Fruit fly (Drosophila melanogaster) whole organism, embryonic: ENCODE data around the gene CG13380.

Experiments
- Atf-2 ChIP-seq: fragments of 200-800 bp; sonication (Bioruptor generic); optimal IDR thresholded peaks from 2 replicates; lab custom pipeline; 2016; ENCODE audit warnings: missing biosample characterization, missing genetic modification characterization
- BtbVII ChIP-seq: fragments of 200-800 bp; sonication (Bioruptor generic); optimal IDR thresholded peaks from 3 replicates; lab custom pipeline; 2017; ENCODE audit warnings: missing biosample characterization, mild to moderate bottlenecking, missing genetic modification characterization
- CG11456 ChIP-seq: fragments of 200-800 bp; sonication (Bioruptor generic); IDR thresholded peaks from 3 replicates; pipeline ENCODE4 v1.3.6; 2022; ENCODE audit warnings: missing biosample characterization, missing genetic modification characterization
- CG12942 ChIP-seq: fragments of 200-800 bp; sonication (Bioruptor generic); optimal IDR thresholded peaks from 3 replicates; lab custom pipeline; 2016; ENCODE audit warnings: missing biosample characterization, missing genetic modification characterization
- CG13123 ChIP-seq: fragments of 200-800 bp; sonication (Bioruptor generic); optimal IDR thresholded peaks from 2 replicates; lab custom pipeline; 2016; ENCODE audit warnings: missing biosample characterization, missing genetic modification characterization
- CG13424 ChIP-seq: fragments of 200-800 bp; sonication (Bioruptor generic); optimal IDR thresholded peaks from 2 replicates; lab custom pipeline; 2019; ENCODE audit warnings: missing biosample characterization, mild to moderate bottlenecking, missing genetic modification characterization, moderate library complexity
- CG15011 ChIP-seq: fragments of 200-800 bp; sonication (Bioruptor generic); optimal IDR thresholded peaks from 3 replicates; lab custom pipeline; 2018; ENCODE audit warnings: missing biosample characterization, mild to moderate bottlenecking, missing genetic modification characterization
- CG15601 ChIP-seq: fragments of 200-800 bp; sonication (Bioruptor generic); optimal IDR thresholded peaks from 3 replicates; lab custom pipeline; 2019; ENCODE audit warnings: missing biosample characterization, mild to moderate bottlenecking, missing genetic modification characterization, moderate library complexity
- CG2889 ChIP-seq: fragments of 200-800 bp; sonication (Bioruptor generic); IDR thresholded peaks from 3 replicates; pipeline ENCODE4 v1.3.6; 2022; ENCODE audit warnings: missing biosample characterization, missing genetic modification characterization
- CG32767 ChIP-seq: fragments of 200-800 bp; sonication (Bioruptor generic); IDR thresholded peaks from 2 replicates; pipeline ENCODE4 v1.3.6; 2022; ENCODE audit warnings: missing biosample characterization, missing genetic modification characterization
- CG3995 ChIP-seq: fragments of 200-800 bp; sonication (Bioruptor generic); optimal IDR thresholded peaks from 3 replicates; lab custom pipeline; 2016; ENCODE audit warnings: missing biosample characterization, missing genetic modification characterization
- CG42726 ChIP-seq: fragments of 200-800 bp; sonication (Bioruptor generic); IDR thresholded peaks from 2 replicates; pipeline ENCODE4 v1.3.6; 2022; ENCODE audit warnings: missing biosample characterization, missing genetic modification characterization; ENCODE audit not compliant: partially characterized antibody
- CG4282 ChIP-seq: fragments of 200-800 bp; sonication (Bioruptor generic); optimal IDR thresholded peaks from 2 replicates; lab custom pipeline; 2016; ENCODE audit warnings: missing biosample characterization, missing genetic modification characterization
- CG4820 ChIP-seq: fragments of 200-800 bp; sonication (Bioruptor generic); optimal IDR thresholded peaks from 3 replicates; lab custom pipeline; 2016; ENCODE audit warnings: missing biosample characterization, missing genetic modification characterization
- CG6813 ChIP-seq: fragments of 200-800 bp; sonication (Bioruptor generic); optimal IDR thresholded peaks from 2 replicates; lab custom pipeline; 2017; ENCODE audit warnings: missing biosample characterization, missing genetic modification characterization, mild to moderate bottlenecking, moderate library complexity, missing genetic modification reagents
- CG8478 ChIP-seq: fragments of >200 bp; optimal IDR thresholded peaks from 2 replicates; lab custom pipeline; 2018
- CG8765 ChIP-seq: fragments of 200-800 bp; sonication (Bioruptor generic); IDR thresholded peaks from 2 replicates; pipeline ENCODE4 v1.3.6; 2022; ENCODE audit warnings: missing biosample characterization, missing genetic modification characterization
- Camta ChIP-seq: fragments of 200-800 bp; sonication (Bioruptor generic); optimal IDR thresholded peaks from 2 replicates; lab custom pipeline; 2016; ENCODE audit warnings: missing biosample characterization, missing genetic modification characterization
- Drgx ChIP-seq: fragments of 200-800 bp; sonication (Bioruptor generic); IDR thresholded peaks from 2 replicates; pipeline ENCODE4 v1.3.6; 2022; ENCODE audit warnings: missing biosample characterization, missing genetic modification characterization
- Ets65A ChIP-seq: fragments of 200-800 bp; sonication (Bioruptor generic); peaks from one replicate; lab custom pipeline; 2016; ENCODE audit warnings: missing biosample characterization, missing genetic modification characterization
- HLH3B ChIP-seq: fragments of 200-800 bp; sonication (Bioruptor generic); IDR thresholded peaks from 2 replicates; pipeline ENCODE4 v1.3.6; 2022; ENCODE audit warnings: missing biosample characterization, missing genetic modification characterization
- Hr51 ChIP-seq, 2 experiments: fragments of 200-800 bp; sonication (Bioruptor generic); optimal IDR thresholded peaks; 2 replicates in 1 of 2; 3 replicates in 1 of 2; lab custom pipeline; 2016 to 2018; ENCODE audit warnings: missing biosample characterization in 2 of 2, missing genetic modification characterization in 2 of 2, mild to moderate bottlenecking in 1 of 2, moderate library complexity in 1 of 2
- Hr78 ChIP-seq, 2 experiments: fragments of 200-800 bp in 1 of 2; fragments of >200 bp in 1 of 2; sonication (Bioruptor generic) in 1 of 2; optimal IDR thresholded peaks; 2 replicates each; lab custom pipeline; 2017 to 2019; ENCODE audit warnings: missing biosample characterization in 2 of 2, missing genetic modification characterization in 2 of 2, mild to moderate bottlenecking in 1 of 2, moderate library complexity in 1 of 2
- Med ChIP-seq: fragments of 200-800 bp; sonication (Bioruptor generic); peaks from one replicate; lab custom pipeline; 2016; ENCODE audit warnings: missing biosample characterization, missing genetic modification characterization, mild to moderate bottlenecking, inconsistent platforms, moderate library complexity
- NfI ChIP-seq: fragments of 200-800 bp; sonication (Bioruptor generic); optimal IDR thresholded peaks from 3 replicates; lab custom pipeline; 2018; ENCODE audit warnings: missing biosample characterization, mild to moderate bottlenecking, missing genetic modification characterization, moderate library complexity
- Ptx1 ChIP-seq: fragments of 200-800 bp; sonication (Bioruptor generic); IDR thresholded peaks from 2 replicates; pipeline ENCODE4 v1.3.6; 2022; ENCODE audit warnings: missing biosample characterization, missing genetic modification characterization
- Ravus ChIP-seq: fragments of 200-800 bp; sonication (Bioruptor generic); IDR thresholded peaks from 2 replicates; pipeline ENCODE4 v1.3.6; 2022; ENCODE audit warnings: missing biosample characterization, missing genetic modification characterization
- Tbp ChIP-seq: fragments of >200 bp; optimal IDR thresholded peaks from 2 replicates; lab custom pipeline; 2018; ENCODE audit warnings: missing biosample characterization, missing genetic modification characterization
- Vsx1 ChIP-seq: fragments of 200-800 bp; sonication (Bioruptor generic); optimal IDR thresholded peaks from 2 replicates; lab custom pipeline; 2017; ENCODE audit warnings: missing biosample characterization, mild to moderate bottlenecking, missing genetic modification characterization, missing genetic modification reagents
- ase ChIP-seq: fragments of 200-800 bp; sonication (Bioruptor generic); IDR thresholded peaks from 3 replicates; pipeline ENCODE4 v1.3.6; 2022; ENCODE audit warnings: missing biosample characterization, missing genetic modification characterization
- bcd ChIP-seq: fragments of 200-800 bp; sonication (Bioruptor generic); optimal IDR thresholded peaks from 2 replicates; lab custom pipeline; 2017; ENCODE audit warnings: missing biosample characterization, mild to moderate bottlenecking, missing genetic modification characterization
- crc ChIP-seq: fragments of 200-800 bp; sonication (Bioruptor generic); optimal IDR thresholded peaks from 2 replicates; lab custom pipeline; 2016; ENCODE audit warnings: missing biosample characterization, missing genetic modification characterization
- cwo ChIP-seq: fragments of 200-800 bp; sonication (Bioruptor generic); optimal IDR thresholded peaks from 3 replicates; lab custom pipeline; 2017; ENCODE audit warnings: missing biosample characterization, missing genetic modification characterization, mild to moderate bottlenecking, moderate library complexity, missing genetic modification reagents
- eve ChIP-seq, 2 experiments: fragments of >200 bp; optimal IDR thresholded peaks; 2 replicates each; lab custom pipeline; 2017; ENCODE audit warnings: missing biosample characterization in 2 of 2, missing genetic modification characterization in 2 of 2
- eyg ChIP-seq: fragments of 200-800 bp; sonication (Bioruptor generic); optimal IDR thresholded peaks from 3 replicates; lab custom pipeline; 2016; ENCODE audit warnings: missing biosample characterization, missing genetic modification characterization
- fd64A ChIP-seq: fragments of 200-800 bp; sonication (Bioruptor generic); optimal IDR thresholded peaks from 3 replicates; lab custom pipeline; 2018; ENCODE audit warnings: missing biosample characterization, mild to moderate bottlenecking, missing genetic modification characterization
- inv ChIP-seq: fragments of 200-800 bp; sonication (Bioruptor generic); IDR thresholded peaks from 2 replicates; pipeline ENCODE4 v1.3.6; 2022; ENCODE audit warnings: missing biosample characterization, missing genetic modification characterization; ENCODE audit not compliant: partially characterized antibody
- lov ChIP-seq, 2 experiments: fragments of 200-800 bp in 1 of 2; fragments of >200 bp in 1 of 2; sonication (Bioruptor generic) in 1 of 2; IDR thresholded peaks in 1 of 2; optimal IDR thresholded peaks in 1 of 2; 2 replicates in 1 of 2; 3 replicates in 1 of 2; pipeline versions ENCODE4 v1.3.6 to Lab custom; 2017 to 2022; ENCODE audit warnings: missing biosample characterization in 1 of 2, missing genetic modification characterization in 1 of 2
- oc ChIP-seq: fragments of 200-800 bp; sonication (Bioruptor generic); optimal IDR thresholded peaks from 2 replicates; lab custom pipeline; 2018; ENCODE audit warnings: missing biosample characterization, mild to moderate bottlenecking, missing genetic modification characterization, moderate library complexity
- pita ChIP-seq: fragments of 200-800 bp; sonication (Bioruptor generic); optimal IDR thresholded peaks from 2 replicates; lab custom pipeline; 2017; ENCODE audit warnings: missing biosample characterization, mild to moderate bottlenecking, missing genetic modification characterization
- scrt ChIP-seq: fragments of 200-800 bp; sonication (Bioruptor generic); optimal IDR thresholded peaks from 2 replicates; lab custom pipeline; 2018; ENCODE audit warnings: missing biosample characterization, mild to moderate bottlenecking, missing genetic modification characterization, moderate library complexity
- sens-2 ChIP-seq: fragments of 200-800 bp; sonication (Bioruptor generic); IDR thresholded peaks from 2 replicates; pipeline ENCODE4 v1.3.6; 2022; ENCODE audit warnings: missing biosample characterization, missing genetic modification characterization
- seq ChIP-seq: fragments of 200-800 bp; sonication (Bioruptor generic); IDR thresholded peaks from 2 replicates; pipeline ENCODE4 v1.3.6; 2022; ENCODE audit warnings: missing biosample characterization, missing genetic modification characterization
- trem ChIP-seq: fragments of 200-800 bp; optimal IDR thresholded peaks from 3 replicates; lab custom pipeline; 2019; ENCODE audit warnings: missing biosample characterization, mild to moderate bottlenecking, missing genetic modification characterization, moderate library complexity
- vfl ChIP-seq: fragments of 200-800 bp; sonication (Bioruptor generic); optimal IDR thresholded peaks from 2 replicates; lab custom pipeline; 2016; ENCODE audit warnings: missing biosample characterization, missing genetic modification characterization

Gene CG13380

dm6 chr3L:18653737-18654136, 36.0 kb upstream of the CG13380 start (continued):
- TF ChIP-seq CG8478 (no peak), Hr78 (GFP tag; optimal IDR thresholded peaks at IDR 0.05; lab: Kevin White, UChicago) (no peak), scrt (no peak), CG11456 (no peak), CG8765 (no peak), crc (GFP tag; lab: Kevin White, UChicago) (no peak), Med (GFP tag; lab: Kevin White, UChicago) (peak; percentile 68)

dm6 chr3L:18643222-18643621, 25.5 kb upstream of the CG13380 start:
- TF ChIP-seq Ets65A (GFP tag; lab: Kevin White, UChicago), result peak; percentile 78
- TF ChIP-seq Ravus, result no peak

DNA sequence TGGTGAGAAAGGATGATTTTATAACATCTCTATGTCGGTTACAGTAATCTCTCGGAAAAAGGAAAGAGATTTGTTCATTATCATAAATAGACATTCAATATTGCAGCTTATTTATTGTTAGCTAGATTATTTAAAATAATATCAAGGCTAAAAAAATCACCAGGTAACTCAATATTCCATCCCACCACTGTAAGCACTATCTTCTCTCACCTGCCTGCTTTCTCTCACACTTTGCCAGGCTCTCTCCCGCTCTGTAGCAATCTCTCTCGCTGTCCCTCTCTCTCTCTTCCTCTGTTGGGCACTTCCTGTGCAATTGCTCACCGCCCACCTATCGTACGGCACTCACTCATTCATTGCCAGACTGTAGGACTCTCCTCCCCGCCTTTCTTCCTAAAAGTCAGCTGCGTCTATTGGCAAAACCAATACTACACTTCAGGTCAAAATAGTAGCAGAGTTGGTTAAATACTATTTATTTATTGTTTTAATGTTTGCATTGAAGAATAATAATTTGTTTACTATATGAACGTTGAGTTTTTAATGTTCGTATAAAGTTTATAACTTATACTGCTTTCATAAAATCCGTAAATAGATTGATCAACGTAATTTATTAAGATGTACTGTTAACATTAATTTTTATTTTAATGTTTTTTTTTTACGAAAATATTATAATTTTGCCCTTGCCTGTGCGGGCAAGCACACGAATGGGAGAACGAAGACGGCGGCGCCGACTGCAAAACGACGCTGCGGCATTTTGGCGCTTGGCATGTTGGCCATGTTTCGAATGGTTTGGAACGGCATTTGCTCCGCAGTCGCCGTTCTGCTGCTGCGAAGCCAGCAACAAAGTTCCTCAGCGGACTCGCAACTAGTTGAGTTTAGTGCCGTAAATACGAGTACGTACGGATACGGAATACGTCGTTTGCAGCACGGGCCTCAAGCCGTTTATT, 23.1 kb upstream of the CG13380 start:
- TF ChIP-seq Tbp (GFP tag; lab: Kevin White, UChicago), result no peak
- no peak for TF ChIP-seq vfl (GFP tag; lab: Kevin White, UChicago)
- peak; percentile 96 for TF ChIP-seq CG13424 (tag; lab: Kevin White, UChicago)
- TF ChIP-seq CG42726 (GFP tag; lab: Robert Waterston, UW), result peak; percentile 54; the same call in 1 of the 2 replicates
- TF ChIP-seq pita (GFP tag; lab: Kevin White, UChicago), result no peak
- TF ChIP-seq ase, result peak; percentile 98
- peak; percentile 23 for TF ChIP-seq trem
- TF ChIP-seq bcd, result peak; percentile 92
- TF ChIP-seq seq, result peak; percentile 95
- no peak for TF ChIP-seq inv
- peak; percentile 53 for TF ChIP-seq fd64A (GFP tag; lab: Kevin White, UChicago)
- peak; percentile 90 for TF ChIP-seq CG4820 (GFP tag; lab: Kevin White, UChicago)
- TF ChIP-seq CG3995 (GFP tag; lab: Kevin White, UChicago), result peak; percentile 57
- peak in 1 of 2 experiments; percentile 92 for TF ChIP-seq eve (GFP tag; optimal IDR thresholded peaks at IDR 0.05; lab: Kevin White, UChicago)
- peak; percentile 83 for TF ChIP-seq CG15011
- peak; percentile 85 to 97 for TF ChIP-seq Hr51 (GFP tag; optimal IDR thresholded peaks at IDR 0.05; lab: Kevin White, UChicago)
- TF ChIP-seq Drgx (GFP tag; lab: Robert Waterston, UW), result peak; percentile 98
- peak in 1 of 2 experiments; percentile 86 for TF ChIP-seq Hr78 (GFP tag; optimal IDR thresholded peaks at IDR 0.05; lab: Kevin White, UChicago)
- peak; percentile 94 for TF ChIP-seq NfI (GFP tag; lab: Kevin White, UChicago)
- TF ChIP-seq CG4282 (GFP tag; lab: Kevin White, UChicago), result peak; percentile 74
- TF ChIP-seq Ptx1 (GFP tag; lab: Robert Waterston, UW), result peak; percentile 99
- TF ChIP-seq oc, result peak; percentile 88
- TF ChIP-seq lov (optimal IDR thresholded peaks at IDR 0.05; lab: Kevin White, UChicago), result no peak
- peak; percentile 94 for TF ChIP-seq lov (GFP tag; IDR thresholded peaks at IDR 0.05; lab: Robert Waterston, UW)
- TF ChIP-seq CG13123 (GFP tag; lab: Kevin White, UChicago), result peak; percentile 68
- TF ChIP-seq BtbVII (GFP tag; lab: Kevin White, UChicago), result peak; percentile 88
- peak; percentile 90 for TF ChIP-seq cwo
- TF ChIP-seq CG12942 (GFP tag; lab: Kevin White, UChicago), result peak; percentile 88
- TF ChIP-seq HLH3B (GFP tag; lab: Robert Waterston, UW), result peak; percentile 98
- peak; percentile 91 for TF ChIP-seq CG32767
- TF ChIP-seq eyg (GFP tag; lab: Kevin White, UChicago), result peak; percentile 89
- TF ChIP-seq CG15601, result peak; percentile 67
- peak; percentile 97 for TF ChIP-seq CG2889 (GFP tag; lab: Robert Waterston, UW)
- TF ChIP-seq CG6813 (GFP tag; lab: Kevin White, UChicago), result peak; percentile 93
- peak; percentile 87 for TF ChIP-seq Atf-2 (GFP tag; lab: Kevin White, UChicago)
- TF ChIP-seq Camta (GFP tag; lab: Kevin White, UChicago), result peak; percentile 93
- TF ChIP-seq Vsx1, result peak; percentile 42
- peak; percentile 94 for TF ChIP-seq sens-2 (GFP tag; lab: Robert Waterston, UW)
- no peak for TF ChIP-seq CG8478
